Worm (Caenorhabditis elegans): ENCODE results near the gene ztf-8.

ztf-8 gene

DNA sequence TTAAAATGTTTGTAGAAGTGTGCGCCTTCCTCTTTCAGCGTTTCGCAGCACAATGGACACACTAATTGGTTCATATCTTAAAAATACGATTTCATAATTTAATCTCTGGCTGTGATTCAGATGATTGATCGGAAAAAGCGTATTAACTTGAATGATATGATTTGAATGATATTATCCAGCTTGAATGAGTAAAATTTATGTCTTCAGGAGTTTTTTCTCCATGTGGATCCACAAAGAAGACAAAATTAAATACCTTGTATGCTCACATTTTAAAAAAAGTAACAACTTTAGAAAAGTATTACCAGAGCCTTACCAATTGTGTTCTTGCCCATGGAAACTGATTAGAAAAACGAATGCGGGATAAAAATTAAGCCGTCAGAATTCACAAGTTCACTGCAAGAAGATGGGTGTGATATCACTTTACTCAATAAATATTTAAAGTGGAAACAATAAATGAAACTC lies at the start of gene ztf-8:
TSS of gene ztf-8 (minus strand) at position 76 of the 462 bp plus-strand sequence.
- TF ChIP-seq ceh-90 (tag; optimal IDR thresholded peaks at IDR 0.05) (no peak), nhr-71 (tag; optimal IDR thresholded peaks at IDR 0.05) (peak; percentile 57), ceh-63 (GFP tag; optimal IDR thresholded peaks at IDR 0.05) (no peak), unc-62 (GFP tag; optimal IDR thresholded peaks at IDR 0.05) (no peak), aha-1 (tag; optimal IDR thresholded peaks at IDR 0.05) (no peak), dsc-1 (tag; optimal IDR thresholded peaks at IDR 0.05) (peak; percentile 23), lin-13 (GFP tag; optimal IDR thresholded peaks at IDR 0.05) (no peak), Y116A8C.19 (tag; optimal IDR thresholded peaks at IDR 0.05; ENCODE audit: borderline replicate concordance) (no peak), snpc-4 (tag; optimal IDR thresholded peaks at IDR 0.05) (no peak), zag-1 (tag; optimal IDR thresholded peaks at IDR 0.05) (no peak), elt-2 (tag; optimal IDR thresholded peaks at IDR 0.05) (no peak), efl-1 (optimal IDR thresholded peaks at IDR 0.05) (no peak), efl-1 (GFP tag; optimal IDR thresholded peaks at IDR 0.05 in 1 of 2) (no peak), swsn-7 (tag; optimal IDR thresholded peaks at IDR 0.05) (peak; percentile 20), hlh-4 (tag; optimal IDR thresholded peaks at IDR 0.05) (no peak), fkh-10 (GFP tag; optimal IDR thresholded peaks at IDR 0.05) (no peak), nhr-20 (tag; optimal IDR thresholded peaks at IDR 0.05) (peak; percentile 7), nhr-47 (tag; optimal IDR thresholded peaks at IDR 0.05) (no peak), egl-27 (tag; optimal IDR thresholded peaks at IDR 0.05) (no peak), mdl-1 (tag; optimal IDR thresholded peaks at IDR 0.05) (no peak), C16A3.4 (tag; optimal IDR thresholded peaks at IDR 0.05) (no peak), ceh-88 (GFP tag; IDR thresholded peaks at IDR 0.05) (no peak), ztf-4 (tag; optimal IDR thresholded peaks at IDR 0.05) (no peak), unc-30 (tag; optimal IDR thresholded peaks at IDR 0.05) (no peak), ets-5 (GFP tag; IDR thresholded peaks at IDR 0.05) (no peak), dpl-1 (GFP tag; optimal IDR thresholded peaks at IDR 0.05) (peak in 1 of 3 experiments; percentile 6), blmp-1 (tag; optimal IDR thresholded peaks at IDR 0.05) (no peak), jun-1 (tag; optimal IDR thresholded peaks at IDR 0.05) (no peak), tlp-1 (tag; optimal IDR thresholded peaks at IDR 0.05) (no peak), ama-1 (optimal IDR thresholded peaks at IDR 0.05) (peak; percentile 87), sptf-1 (tag; optimal IDR thresholded peaks at IDR 0.05) (no peak), nhr-90 (tag; optimal IDR thresholded peaks at IDR 0.05; ENCODE audit: poor library complexity) (peak; percentile 5), nhr-19 (GFP tag; conservative IDR thresholded peaks at IDR 0.05) (0 out of 2 replicates have a peak, but pooled peaks have one; percentile 12), elt-3 (tag; optimal IDR thresholded peaks at IDR 0.05) (no peak), aly-2 (tag; optimal IDR thresholded peaks at IDR 0.05) (peak; percentile 51), mep-1 (tag; optimal IDR thresholded peaks at IDR 0.05) (peak; percentile 40), snu-23 (GFP tag; optimal IDR thresholded peaks at IDR 0.05) (peak; percentile 24), pax-3 (tag; optimal IDR thresholded peaks at IDR 0.05) (no peak), grh-1 (GFP tag; IDR thresholded peaks at IDR 0.05) (no peak)

- peak; percentile 57 for TF ChIP-seq ama-1 (optimal IDR thresholded peaks at IDR 0.05)
- TF ChIP-seq efl-1 (optimal IDR thresholded peaks at IDR 0.05): no peak
- peak in 1 of 2 experiments; percentile 57 for TF ChIP-seq efl-1 (GFP tag; optimal IDR thresholded peaks at IDR 0.05 in 1 of 2)
- no peak for TF ChIP-seq dsc-1 (tag; optimal IDR thresholded peaks at IDR 0.05)
- TF ChIP-seq jun-1 (tag; optimal IDR thresholded peaks at IDR 0.05): no peak
- no peak for TF ChIP-seq nhr-90 (tag; optimal IDR thresholded peaks at IDR 0.05; ENCODE audit: poor library complexity)
- TF ChIP-seq elt-2 (tag; optimal IDR thresholded peaks at IDR 0.05): peak; percentile 29
Measured at ce11 chrIII:5321661-5322060, 48.4 kb upstream of the ztf-8 start, which contains the start of gene F52C9.3. Gene F52C9.3 (plus strand): TSS chrIII:5321885.

DNA sequence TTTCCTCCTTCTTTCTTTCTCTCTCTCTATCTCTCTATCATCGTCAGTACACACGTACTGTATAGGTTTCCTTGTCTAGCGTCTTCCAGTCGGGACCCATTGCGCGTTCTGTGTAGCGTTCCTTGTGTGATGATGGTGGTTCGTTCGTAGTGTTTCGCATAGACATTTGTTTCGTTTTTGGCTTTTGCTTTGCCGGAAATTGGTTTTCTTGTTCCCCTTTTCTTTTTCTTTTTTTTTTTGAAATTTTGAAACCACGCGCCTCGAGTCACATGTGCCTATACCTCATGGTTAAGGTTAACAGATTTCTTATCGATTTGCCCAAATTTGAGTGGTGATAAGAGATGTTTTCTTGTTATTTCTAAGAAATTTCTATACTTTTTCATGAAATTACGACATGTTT lies 45.3 kb upstream of the ztf-8 start:
- TF ChIP-seq efl-1 (optimal IDR thresholded peaks at IDR 0.05) (no peak), efl-1 (GFP tag; optimal IDR thresholded peaks at IDR 0.05 in 1 of 2) (peak in 1 of 2 experiments; percentile 94), dsc-1 (tag; optimal IDR thresholded peaks at IDR 0.05) (no peak), C16A3.4 (tag; optimal IDR thresholded peaks at IDR 0.05) (no peak), nhr-19 (GFP tag; conservative IDR thresholded peaks at IDR 0.05) (0 out of 2 replicates have a peak, but pooled peaks have one; percentile 16), lin-35 (GFP tag; optimal IDR thresholded peaks at IDR 0.05) (peak in 1 of 2 experiments; percentile 35), egl-13 (tag; optimal IDR thresholded peaks at IDR 0.05) (no peak), elt-2 (tag; optimal IDR thresholded peaks at IDR 0.05) (peak; percentile 27), mep-1 (tag; optimal IDR thresholded peaks at IDR 0.05) (no peak), mdl-1 (tag; optimal IDR thresholded peaks at IDR 0.05) (peak in 1 of 2 experiments; percentile 21)
